Worm (Caenorhabditis elegans): ENCODE measurements around the gene clc-4.

clc-4 gene

DNA sequence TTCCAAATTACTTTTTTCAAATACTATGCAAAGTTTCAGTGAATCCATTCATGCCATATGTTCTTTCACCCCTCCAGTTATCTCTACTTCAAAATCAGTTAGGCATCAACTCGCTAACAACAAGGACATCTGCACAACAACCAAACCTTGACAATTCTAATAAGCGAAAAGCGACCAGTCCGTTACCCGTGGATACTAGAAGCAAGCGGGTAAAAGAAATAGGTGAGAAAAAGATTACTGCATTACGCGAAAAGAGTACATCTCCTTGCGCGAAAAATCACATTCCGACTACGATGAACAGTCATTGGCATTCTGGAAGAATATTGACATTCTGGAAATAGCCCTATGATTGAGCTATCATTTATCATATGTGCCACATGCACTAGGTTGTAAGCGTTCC, 27.5 kb downstream of the clc-4 start (continued):
- TF ChIP-seq F44E2.7 (GFP tag; IDR thresholded peaks at IDR 0.05) (no peak), ceh-32 (tag; optimal IDR thresholded peaks at IDR 0.05; ENCODE audit: poor library complexity) (no peak), mdl-1 (tag; optimal IDR thresholded peaks at IDR 0.05) (no peak), lin-15B (tag; optimal IDR thresholded peaks at IDR 0.05) (no peak), dmd-6 (GFP tag; IDR thresholded peaks at IDR 0.05) (0 out of 2 replicates have a peak, but pooled peaks have one; percentile 12), nhr-77 (tag; optimal IDR thresholded peaks at IDR 0.05) (peak; percentile 13), arid-1 (GFP tag; conservative IDR thresholded peaks at IDR 0.05) (no peak), nhr-10 (tag; optimal IDR thresholded peaks at IDR 0.05) (no peak), ceh-82 (tag; optimal IDR thresholded peaks at IDR 0.05) (no peak), mep-1 (tag; optimal IDR thresholded peaks at IDR 0.05) (no peak), mes-2 (tag; optimal IDR thresholded peaks at IDR 0.05; ENCODE audit: poor library complexity, severe bottlenecking) (no peak), dve-1 (tag; optimal IDR thresholded peaks at IDR 0.05; ENCODE audit: insufficient read depth) (no peak), zip-11 (GFP tag; IDR thresholded peaks at IDR 0.05) (no peak), duxl-1 (tag; optimal IDR thresholded peaks at IDR 0.05; ENCODE audit: poor library complexity) (peak; percentile 54), nhr-28 (tag; optimal IDR thresholded peaks at IDR 0.05) (peak; percentile 2), nhr-237 (tag; optimal IDR thresholded peaks at IDR 0.05) (no peak), ztf-7 (tag; optimal IDR thresholded peaks at IDR 0.05) (no peak), ces-1 (GFP tag; optimal IDR thresholded peaks at IDR 0.05) (no peak), mxl-3 (GFP tag; optimal IDR thresholded peaks at IDR 0.05) (no peak), nhr-76 (tag; optimal IDR thresholded peaks at IDR 0.05) (no peak), nhr-41 (GFP tag; IDR thresholded peaks at IDR 0.05) (no peak), lim-7 (GFP tag; IDR thresholded peaks at IDR 0.05) (no peak), unc-62 (GFP tag; optimal IDR thresholded peaks at IDR 0.05 in 1 of 2) (no peak), unc-62 (tag; optimal IDR thresholded peaks at IDR 0.05) (no peak), lin-39 (tag; optimal IDR thresholded peaks at IDR 0.05) (no peak), nhr-42 (GFP tag; IDR thresholded peaks at IDR 0.05) (peak; percentile 51; the same call in 1 of the 2 replicates), hlh-11 (tag; optimal IDR thresholded peaks at IDR 0.05) (peak; percentile 0), nhr-102 (tag; optimal IDR thresholded peaks at IDR 0.05) (no peak), lir-3 (tag; optimal IDR thresholded peaks at IDR 0.05) (no peak), dmd-8 (GFP tag; IDR thresholded peaks at IDR 0.05) (no peak)

DNA sequence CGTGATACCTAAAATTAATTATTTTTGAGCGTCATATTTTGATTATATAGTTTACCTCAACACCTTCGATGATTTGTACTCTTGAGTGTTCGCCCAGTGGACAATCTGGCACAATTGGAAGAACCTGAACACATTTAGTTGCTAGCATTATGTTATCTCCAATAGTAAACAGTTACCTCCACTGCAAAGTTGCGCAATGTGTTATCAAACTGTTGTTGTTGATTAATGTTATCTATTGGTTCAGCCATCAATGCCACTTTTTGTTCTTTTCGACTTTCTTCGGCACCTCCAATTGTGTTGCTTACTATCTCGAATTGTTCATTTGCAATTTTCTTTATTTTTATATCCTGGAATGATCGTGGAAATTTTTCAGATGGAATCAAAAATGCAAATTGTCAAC, 29.2 kb downstream of the clc-4 start:
- TF ChIP-seq lir-3 (tag; optimal IDR thresholded peaks at IDR 0.05), result no peak
- TF ChIP-seq unc-62 (GFP tag; optimal IDR thresholded peaks at IDR 0.05 in 1 of 2), result peak in 1 of 2 experiments; percentile 14
- no peak for TF ChIP-seq unc-62 (tag; optimal IDR thresholded peaks at IDR 0.05)

DNA sequence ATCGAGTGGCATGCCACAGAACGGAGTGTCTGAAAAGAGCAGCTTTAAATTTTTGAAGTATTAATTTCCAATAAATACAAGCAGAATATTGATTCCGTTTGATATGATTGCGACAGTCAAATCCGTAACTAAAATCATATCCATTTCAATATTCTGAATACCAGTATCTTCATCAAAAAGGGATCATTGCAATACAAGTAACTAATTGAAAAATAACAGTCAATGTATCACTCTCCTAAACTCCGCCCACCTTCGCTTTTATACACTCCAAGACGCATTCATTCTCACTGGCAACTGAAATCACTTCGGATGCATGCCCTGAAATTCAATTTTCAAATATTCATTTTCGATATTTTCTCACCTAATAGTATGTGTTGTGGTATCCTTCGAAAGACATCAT, 30.3 kb downstream of the clc-4 start, which contains the start of gene R07A4.3:
Gene R07A4.3 (plus strand): TSS at position 301 of the 400 bp plus-strand sequence.
- no peak for TF ChIP-seq egl-43 (GFP tag; IDR thresholded peaks at IDR 0.05)
- TF ChIP-seq nhr-6 (tag; optimal IDR thresholded peaks at IDR 0.05), result no peak
- TF ChIP-seq zfp-2 (tag; optimal IDR thresholded peaks at IDR 0.05), result no peak

DNA sequence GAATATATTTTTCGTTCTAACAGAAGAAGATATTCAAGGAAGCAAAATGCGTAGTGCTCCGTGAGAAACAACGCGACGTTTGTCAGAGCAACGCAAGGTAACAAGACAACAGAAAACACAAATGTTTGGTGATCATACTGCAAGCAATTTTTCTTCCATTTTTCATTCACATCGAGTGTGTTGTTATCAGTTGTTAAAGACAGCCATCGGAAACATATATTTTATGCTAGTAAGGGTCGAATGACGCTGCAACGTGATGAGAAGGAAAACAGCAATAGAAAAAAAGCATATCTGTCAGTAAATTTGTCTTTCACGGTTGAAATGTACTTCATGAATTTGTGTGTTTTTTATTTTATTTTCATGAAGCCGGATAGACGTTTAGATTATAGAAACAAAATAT, 35.6 kb downstream of the clc-4 start:
- TF ChIP-seq ceh-20 (GFP tag; IDR thresholded peaks at IDR 0.05) (no peak), nhr-77 (tag; optimal IDR thresholded peaks at IDR 0.05) (peak; percentile 20), dmd-8 (GFP tag; IDR thresholded peaks at IDR 0.05) (no peak), ctbp-1 (GFP tag; IDR thresholded peaks at IDR 0.05) (no peak), php-3 (GFP tag; IDR thresholded peaks at IDR 0.05) (0 out of 2 replicates have a peak, but pooled peaks have one; percentile 28), hif-1 (tag; optimal IDR thresholded peaks at IDR 0.05) (no peak), hlh-30 (tag; optimal IDR thresholded peaks at IDR 0.05; ENCODE audit: insufficient read depth) (peak; percentile 14), zfp-2 (tag; optimal IDR thresholded peaks at IDR 0.05) (no peak), mes-2 (tag; optimal IDR thresholded peaks at IDR 0.05; ENCODE audit: poor library complexity, severe bottlenecking) (no peak), lin-29 (GFP tag; IDR thresholded peaks at IDR 0.05) (no peak), cey-2 (tag; optimal IDR thresholded peaks at IDR 0.05; ENCODE audit: borderline replicate concordance, insufficient read depth) (no peak), daf-16 (GFP tag; optimal IDR thresholded peaks at IDR 0.05) (no peak), daf-16 (tag; optimal IDR thresholded peaks at IDR 0.05) (peak; percentile 69), dmd-6 (GFP tag; IDR thresholded peaks at IDR 0.05) (peak; percentile 34; the same call in 1 of the 2 replicates), mdl-1 (tag; optimal IDR thresholded peaks at IDR 0.05) (no peak), R02D3.7 (tag; optimal IDR thresholded peaks at IDR 0.05) (no peak), daf-8 (GFP tag; IDR thresholded peaks at IDR 0.05) (no peak), D1046.2 (GFP tag; IDR thresholded peaks at IDR 0.05) (no peak), daf-12 (tag; optimal IDR thresholded peaks at IDR 0.05) (no peak), pqm-1 (tag; optimal IDR thresholded peaks at IDR 0.05) (peak; percentile 75)

Measured in whole organism, L4 larva.